Worm (Caenorhabditis elegans): ENCODE measurements around the gene Y44A6D.1.

The Y44A6D.1 gene

DNA sequence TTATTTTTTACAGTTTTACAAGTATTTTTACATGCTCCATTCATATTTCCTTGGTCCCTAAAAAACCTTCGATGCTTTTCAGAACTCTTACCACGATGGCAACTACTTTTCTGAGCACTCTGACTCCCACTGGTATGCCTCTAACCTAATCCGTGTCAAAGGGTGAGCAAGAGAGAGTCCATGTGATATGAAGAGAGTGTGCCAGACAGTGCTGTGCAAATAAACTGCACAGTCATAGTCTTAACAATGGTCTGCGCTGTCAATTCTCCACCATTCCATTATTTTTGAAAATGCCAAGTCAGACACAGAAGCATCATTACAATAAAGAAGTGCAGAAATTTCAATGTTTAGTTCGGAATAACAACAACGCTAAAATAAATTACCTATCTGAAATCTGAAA lies 44.6 kb downstream of the Y44A6D.1 start:
- TF ChIP-seq gmeb-2 (tag; optimal IDR thresholded peaks at IDR 0.05) (no peak), lim-6 (tag; optimal IDR thresholded peaks at IDR 0.05) (no peak), C08G9.2 (tag; optimal IDR thresholded peaks at IDR 0.05) (no peak), tbx-7 (tag; optimal IDR thresholded peaks at IDR 0.05) (no peak), fax-1 (tag; optimal IDR thresholded peaks at IDR 0.05) (no peak), ceh-6 (GFP tag; optimal IDR thresholded peaks at IDR 0.05) (no peak), madf-2 (tag; optimal IDR thresholded peaks at IDR 0.05) (no peak)

ce11 chrV:20744290-20744837 lies 45.5 kb downstream of the Y44A6D.1 start, which contains the start of gene dnj-25:
Gene dnj-25 (minus strand): TSS chrV:20744346.
- no peak for TF ChIP-seq K09A11.1 (tag; optimal IDR thresholded peaks at IDR 0.05; ENCODE audit: insufficient read depth)
- TF ChIP-seq rnt-1 (tag; optimal IDR thresholded peaks at IDR 0.05), result no peak
- no peak for TF ChIP-seq T23F11.4 (GFP tag; optimal IDR thresholded peaks at IDR 0.05)
- no peak for TF ChIP-seq hlh-8 (tag; optimal IDR thresholded peaks at IDR 0.05)
- no peak for TF ChIP-seq ama-1 (optimal IDR thresholded peaks at IDR 0.05)
- TF ChIP-seq hlh-6 (tag; optimal IDR thresholded peaks at IDR 0.05), result no peak
- TF ChIP-seq dve-1 (tag; optimal IDR thresholded peaks at IDR 0.05), result no peak
- TF ChIP-seq lim-6 (tag; optimal IDR thresholded peaks at IDR 0.05), result no peak
- TF ChIP-seq ceh-2 (tag; optimal IDR thresholded peaks at IDR 0.05), result no peak
- no peak for TF ChIP-seq ceh-45 (GFP tag; IDR thresholded peaks at IDR 0.05)
- TF ChIP-seq mec-3 (tag; optimal IDR thresholded peaks at IDR 0.05; ENCODE audit: borderline replicate concordance), result no peak
- no peak for TF ChIP-seq unc-42 (tag; optimal IDR thresholded peaks at IDR 0.05)
- no peak for TF ChIP-seq fkh-6 (tag; optimal IDR thresholded peaks at IDR 0.05)
- no peak for TF ChIP-seq F13H6.1 (tag; optimal IDR thresholded peaks at IDR 0.05)
- TF ChIP-seq ceh-19 (GFP tag; optimal IDR thresholded peaks at IDR 0.05), result no peak

- peak; percentile 63 for TF ChIP-seq unc-42 (tag; optimal IDR thresholded peaks at IDR 0.05)
- no peak for TF ChIP-seq ceh-19 (GFP tag; optimal IDR thresholded peaks at IDR 0.05)
- TF ChIP-seq tbx-7 (tag; optimal IDR thresholded peaks at IDR 0.05), result no peak
- TF ChIP-seq hlh-15 (tag; optimal IDR thresholded peaks at IDR 0.05), result no peak
- no peak for TF ChIP-seq F13H6.1 (tag; optimal IDR thresholded peaks at IDR 0.05)
- TF ChIP-seq pha-4 (tag; optimal IDR thresholded peaks at IDR 0.05), result no peak
These were observed 50.4 kb downstream of the Y44A6D.1 start for ce11 chrV:20739387-20739786.
